Fruit fly (Drosophila melanogaster): ENCODE measurements around the gene CG8852.

Gene CG8852

DNA sequence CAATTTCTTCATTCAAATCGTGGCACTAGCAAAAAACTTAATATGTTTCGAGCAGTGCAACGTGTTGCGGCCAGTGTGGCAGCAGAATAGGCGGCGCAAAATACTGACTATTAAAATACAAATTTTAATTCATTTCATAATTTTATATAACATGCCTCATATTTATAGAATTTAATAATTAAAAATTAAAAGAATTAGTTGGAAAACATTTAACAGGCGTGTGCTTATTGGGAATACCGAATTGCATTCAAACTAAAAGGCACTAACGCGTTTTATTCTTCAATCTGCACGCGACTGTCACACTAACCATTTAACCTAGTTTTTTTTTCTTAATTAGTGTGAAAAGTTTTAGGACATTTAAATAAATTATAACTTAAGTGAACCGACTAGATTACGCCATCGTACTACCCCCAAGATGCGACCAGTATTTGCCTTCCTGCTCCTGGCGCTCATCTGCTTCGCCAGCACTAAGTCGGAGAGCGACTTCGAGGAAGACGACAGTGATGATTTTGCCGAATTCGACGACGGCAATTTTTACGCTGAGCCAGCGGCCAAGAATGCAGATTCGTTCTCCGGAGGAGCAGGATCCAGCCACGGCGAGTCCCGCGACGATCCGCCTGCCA, 10.3 kb upstream of the CG8852 start, which contains the start of the genes LeuRS and CG17593 (continued):
- TF ChIP-seq kni (GFP tag; optimal IDR thresholded peaks at IDR 0.05) (no peak), CrebB (tag; optimal IDR thresholded peaks at IDR 0.05) (no peak), Opbp (GFP tag; IDR thresholded peaks at IDR 0.05; ENCODE audit: partially characterized antibody) (no peak), cad (GFP tag; optimal IDR thresholded peaks at IDR 0.05) (no peak), CG12769 (tag; optimal IDR thresholded peaks at IDR 0.05) (no peak), grn (GFP tag; optimal IDR thresholded peaks at IDR 0.05) (no peak), CG6765 (GFP tag; optimal IDR thresholded peaks at IDR 0.05) (no peak), dm (GFP tag; optimal IDR thresholded peaks at IDR 0.05) (peak; percentile 39), CG14710 (tag; optimal IDR thresholded peaks at IDR 0.05) (peak; percentile 66), CG12659 (GFP tag; optimal IDR thresholded peaks at IDR 0.05) (no peak), CG15011 (GFP tag; optimal IDR thresholded peaks at IDR 0.05) (no peak), Chrac-16 (GFP tag; optimal IDR thresholded peaks at IDR 0.05) (no peak), Max (GFP tag; optimal IDR thresholded peaks at IDR 0.05) (peak; percentile 58), CG6254 (GFP tag; optimal IDR thresholded peaks at IDR 0.05) (peak; percentile 20), CG7963 (GFP tag; IDR thresholded peaks at IDR 0.05; ENCODE audit: partially characterized antibody) (0 out of 3 replicates have a peak, but pooled peaks have one; percentile 20), CG11093 (GFP tag; IDR thresholded peaks at IDR 0.05) (no peak), yki (optimal IDR thresholded peaks at IDR 0.05) (no peak), dati (GFP tag; IDR thresholded peaks at IDR 0.05) (no peak), exex (tag; optimal IDR thresholded peaks at IDR 0.05) (peak; percentile 20), CG17802 (tag; optimal IDR thresholded peaks at IDR 0.05) (no peak), CG2116 (GFP tag; optimal IDR thresholded peaks at IDR 0.05) (peak; percentile 24), CG9797 (GFP tag; optimal IDR thresholded peaks at IDR 0.05) (peak; percentile 90), sob (GFP tag; IDR thresholded peaks at IDR 0.05) (no peak), ro (GFP tag; IDR thresholded peaks at IDR 0.05) (no peak), CG4617 (GFP tag; optimal IDR thresholded peaks at IDR 0.05; ENCODE audit: borderline replicate concordance) (peak; percentile 75), gce (GFP tag; IDR thresholded peaks at IDR 0.05) (no peak), zen (tag; optimal IDR thresholded peaks at IDR 0.05) (peak; percentile 29), CG11398 (GFP tag; optimal IDR thresholded peaks at IDR 0.05) (no peak), bab2 (GFP tag; optimal IDR thresholded peaks at IDR 0.05) (no peak), zf30C (GFP tag; optimal IDR thresholded peaks at IDR 0.05) (peak; percentile 54), ttk (GFP tag; IDR thresholded peaks at IDR 0.05) (no peak), lab (GFP tag; optimal IDR thresholded peaks at IDR 0.05) (no peak), Optix (GFP tag; IDR thresholded peaks at IDR 0.05) (no peak), stwl (tag; optimal IDR thresholded peaks at IDR 0.05) (peak; percentile 72), maf-S (GFP tag; optimal IDR thresholded peaks at IDR 0.05) (no peak), CG12391 (tag; optimal IDR thresholded peaks at IDR 0.05) (peak; percentile 50), sna (GFP tag; IDR thresholded peaks at IDR 0.05; ENCODE audit: partially characterized antibody) (no peak), knrl (GFP tag; IDR thresholded peaks at IDR 0.05; ENCODE audit: partially characterized antibody) (peak; percentile 10; the same call in 1 of the 3 replicates), pzg (GFP tag; optimal IDR thresholded peaks at IDR 0.05) (peak; percentile 40), CG4730 (GFP tag; IDR thresholded peaks at IDR 0.05) (no peak), cwo (GFP tag; optimal IDR thresholded peaks at IDR 0.05) (no peak), Scr (GFP tag; IDR thresholded peaks at IDR 0.05; ENCODE audit: partially characterized antibody) (0 out of 2 replicates have a peak, but pooled peaks have one; percentile 24), tup (GFP tag; optimal IDR thresholded peaks at IDR 0.05) (no peak), row (GFP tag; IDR thresholded peaks at IDR 0.05) (peak; percentile 38; the same call in 2 of the 3 replicates), CG17829 (tag; optimal IDR thresholded peaks at IDR 0.05) (peak; percentile 51), shn (GFP tag; optimal IDR thresholded peaks at IDR 0.05) (no peak)

Data from whole organism, embryonic.